Fruit fly (Drosophila melanogaster) whole organism, embryonic: ENCODE data around the gene CG14419.

Source experiments
- ATbp ChIP-seq: fragments of 200-800 bp; sonication (Bioruptor generic); optimal IDR thresholded peaks from 2 replicates; lab custom pipeline; 2017; ENCODE audit warnings: missing biosample characterization, mild to moderate bottlenecking, missing genetic modification characterization, missing genetic modification reagents
- Aef1 ChIP-seq: fragments of 200-800 bp; sonication (Bioruptor generic); IDR thresholded peaks from 3 replicates; pipeline ENCODE4 v1.3.6; 2022; ENCODE audit warnings: missing biosample characterization, missing genetic modification characterization
- CG10274 ChIP-seq: fragments of 200-800 bp; sonication (Bioruptor generic); optimal IDR thresholded peaks from 3 replicates; lab custom pipeline; 2017; ENCODE audit warnings: missing biosample characterization, mild to moderate bottlenecking, missing genetic modification characterization
- CG1233 ChIP-seq: fragments of 200-800 bp; sonication (Bioruptor generic); optimal IDR thresholded peaks from 4 replicates; lab custom pipeline; 2018; ENCODE audit warnings: missing biosample characterization, mild to moderate bottlenecking, missing genetic modification characterization
- CG12769 ChIP-seq: fragments of 200-800 bp; sonication (Bioruptor generic); optimal IDR thresholded peaks from 2 replicates; lab custom pipeline; 2019; ENCODE audit warnings: missing biosample characterization, mild to moderate bottlenecking, missing genetic modification characterization, moderate library complexity
- CG1603 ChIP-seq: fragments of 200-800 bp; sonication (Bioruptor generic); optimal IDR thresholded peaks from 2 replicates; lab custom pipeline; 2019; ENCODE audit warnings: missing biosample characterization, mild to moderate bottlenecking, missing genetic modification characterization, moderate library complexity
- CG16813 ChIP-seq: fragments of 200-800 bp; sonication (Bioruptor generic); IDR thresholded peaks from 3 replicates; pipeline ENCODE4 v1.3.6; 2022; ENCODE audit warnings: missing biosample characterization, missing genetic modification characterization; ENCODE audit not compliant: partially characterized antibody
- CG17359 ChIP-seq: fragments of 200-800 bp; sonication (Bioruptor generic); optimal IDR thresholded peaks from 3 replicates; lab custom pipeline; 2018; ENCODE audit warnings: missing biosample characterization, mild to moderate bottlenecking, missing genetic modification characterization, moderate library complexity
- CG18599 ChIP-seq: fragments of 200-800 bp; sonication (Bioruptor generic); optimal IDR thresholded peaks from 3 replicates; lab custom pipeline; 2017; ENCODE audit warnings: missing biosample characterization, missing genetic modification characterization, mild to moderate bottlenecking, moderate library complexity, missing genetic modification reagents
- CG2678 ChIP-seq: fragments of 200-800 bp; sonication (Bioruptor generic); optimal IDR thresholded peaks from 3 replicates; lab custom pipeline; 2019; ENCODE audit warnings: missing biosample characterization, mild to moderate bottlenecking, missing genetic modification characterization, moderate library complexity
- CG30020 ChIP-seq: fragments of 200-800 bp; optimal IDR thresholded peaks from 2 replicates; lab custom pipeline; 2019; ENCODE audit warnings: missing biosample characterization, mild to moderate bottlenecking, missing genetic modification characterization, moderate library complexity
- CG31388 ChIP-seq: fragments of 200-800 bp; sonication (Bioruptor generic); optimal IDR thresholded peaks from 2 replicates; lab custom pipeline; 2016; ENCODE audit warnings: missing biosample characterization, missing genetic modification characterization
- CG42726 ChIP-seq: fragments of 200-800 bp; sonication (Bioruptor generic); IDR thresholded peaks from 2 replicates; pipeline ENCODE4 v1.3.6; 2022; ENCODE audit warnings: missing biosample characterization, missing genetic modification characterization; ENCODE audit not compliant: partially characterized antibody
- CG4730 ChIP-seq: fragments of 200-800 bp; sonication (Bioruptor generic); IDR thresholded peaks from 2 replicates; pipeline ENCODE4 v1.3.6; 2022; ENCODE audit warnings: missing biosample characterization, missing genetic modification characterization
- CG6813 ChIP-seq: fragments of 200-800 bp; sonication (Bioruptor generic); optimal IDR thresholded peaks from 2 replicates; lab custom pipeline; 2017; ENCODE audit warnings: missing biosample characterization, missing genetic modification characterization, mild to moderate bottlenecking, moderate library complexity, missing genetic modification reagents
- CG7745 ChIP-seq: fragments of 200-800 bp; sonication (Bioruptor generic); optimal IDR thresholded peaks from 2 replicates; lab custom pipeline; 2018; ENCODE audit warnings: missing biosample characterization, mild to moderate bottlenecking, missing genetic modification characterization, moderate library complexity
- CG8765 ChIP-seq: fragments of 200-800 bp; sonication (Bioruptor generic); IDR thresholded peaks from 2 replicates; pipeline ENCODE4 v1.3.6; 2022; ENCODE audit warnings: missing biosample characterization, missing genetic modification characterization
- CG9215 ChIP-seq: fragments of 200-800 bp; sonication (Bioruptor generic); IDR thresholded peaks from 2 replicates; pipeline ENCODE4 v1.3.6; 2022; ENCODE audit warnings: missing biosample characterization, missing genetic modification characterization
- CG9932 ChIP-seq: fragments of 200-800 bp; sonication (Bioruptor generic); IDR thresholded peaks from 2 replicates; pipeline ENCODE4 v1.3.6; 2022; ENCODE audit warnings: missing biosample characterization, missing genetic modification characterization
- CTCF ChIP-seq: fragments of 200-800 bp; sonication (Bioruptor generic); optimal IDR thresholded peaks from 2 replicates; lab custom pipeline; 2017; ENCODE audit warnings: missing biosample characterization, mild to moderate bottlenecking, missing genetic modification characterization, moderate library complexity
- Camta ChIP-seq: fragments of 200-800 bp; sonication (Bioruptor generic); optimal IDR thresholded peaks from 2 replicates; lab custom pipeline; 2016; ENCODE audit warnings: missing biosample characterization, missing genetic modification characterization
- CkIIα-i1 ChIP-seq: fragments of 200-800 bp; sonication (Bioruptor generic); IDR thresholded peaks from 2 replicates; pipeline ENCODE4 v1.3.6; 2022; ENCODE audit warnings: missing biosample characterization, missing genetic modification characterization
- D19A ChIP-seq: fragments of 200-800 bp; optimal IDR thresholded peaks from 3 replicates; lab custom pipeline; 2019; ENCODE audit warnings: missing biosample characterization, mild to moderate bottlenecking, missing genetic modification characterization, moderate library complexity
- Dp ChIP-seq: fragments of 200-800 bp; sonication (Bioruptor generic); optimal IDR thresholded peaks from 2 replicates; lab custom pipeline; 2018; ENCODE audit warnings: missing biosample characterization, mild to moderate bottlenecking, missing genetic modification characterization, moderate library complexity
- Drgx ChIP-seq: fragments of 200-800 bp; sonication (Bioruptor generic); IDR thresholded peaks from 2 replicates; pipeline ENCODE4 v1.3.6; 2022; ENCODE audit warnings: missing biosample characterization, missing genetic modification characterization
- Hr51 ChIP-seq, 2 experiments: fragments of 200-800 bp; sonication (Bioruptor generic); optimal IDR thresholded peaks; 2 replicates in 1 of 2; 3 replicates in 1 of 2; lab custom pipeline; 2016 to 2018; ENCODE audit warnings: missing biosample characterization in 2 of 2, missing genetic modification characterization in 2 of 2, mild to moderate bottlenecking in 1 of 2, moderate library complexity in 1 of 2
- Mad ChIP-seq: fragments of 200-800 bp; sonication (Bioruptor generic); optimal IDR thresholded peaks from 2 replicates; lab custom pipeline; 2016; ENCODE audit warnings: missing biosample characterization, missing genetic modification characterization
- Meics ChIP-seq: fragments of 200-800 bp; sonication (Bioruptor generic); optimal IDR thresholded peaks from 2 replicates; lab custom pipeline; 2017; ENCODE audit warnings: missing biosample characterization, mild to moderate bottlenecking, missing genetic modification characterization
- NC2α ChIP-seq: fragments of 200-800 bp; sonication (Bioruptor generic); optimal IDR thresholded peaks from 2 replicates; lab custom pipeline; 2016; ENCODE audit warnings: missing biosample characterization, missing genetic modification characterization
- Nf-YB ChIP-seq: fragments of 200-800 bp; sonication (Bioruptor generic); optimal IDR thresholded peaks from 3 replicates; lab custom pipeline; 2019; ENCODE audit warnings: missing biosample characterization, mild to moderate bottlenecking, missing genetic modification characterization, moderate library complexity
- Nf-YC ChIP-seq: fragments of 200-800 bp; optimal IDR thresholded peaks from 3 replicates; lab custom pipeline; 2019; ENCODE audit warnings: missing biosample characterization, mild to moderate bottlenecking, missing genetic modification characterization, moderate library complexity
- Sin3A ChIP-seq: fragments of >200 bp; optimal IDR thresholded peaks from 2 replicates; lab custom pipeline; 2018
- YL-1 ChIP-seq: fragments of 200-800 bp; sonication (Bioruptor generic); optimal IDR thresholded peaks from 3 replicates; lab custom pipeline; 2017; ENCODE audit warnings: missing biosample characterization, mild to moderate bottlenecking, missing genetic modification characterization
- al ChIP-seq: fragments of 200-800 bp; sonication (Bioruptor generic); IDR thresholded peaks from 2 replicates; pipeline ENCODE4 v1.3.6; 2022; ENCODE audit warnings: missing biosample characterization, missing genetic modification characterization
- ash1 ChIP-seq: fragments of 200-800 bp; sonication (Bioruptor generic); optimal IDR thresholded peaks from 2 replicates; lab custom pipeline; 2018; ENCODE audit warnings: missing biosample characterization, mild to moderate bottlenecking, missing genetic modification characterization
- btn ChIP-seq: fragments of 200-800 bp; sonication (Bioruptor generic); optimal IDR thresholded peaks from 2 replicates; lab custom pipeline; 2016; ENCODE audit warnings: missing biosample characterization, missing genetic modification characterization
- chm ChIP-seq: fragments of 200-800 bp; sonication (Bioruptor generic); IDR thresholded peaks from 2 replicates; pipeline ENCODE4 v1.3.6; 2022; ENCODE audit warnings: missing biosample characterization, missing genetic modification characterization
- eyg ChIP-seq: fragments of 200-800 bp; sonication (Bioruptor generic); optimal IDR thresholded peaks from 3 replicates; lab custom pipeline; 2016; ENCODE audit warnings: missing biosample characterization, missing genetic modification characterization
- gcm ChIP-seq: fragments of 200-800 bp; sonication (Bioruptor generic); optimal IDR thresholded peaks from 2 replicates; lab custom pipeline; 2019; ENCODE audit warnings: missing biosample characterization, mild to moderate bottlenecking, missing genetic modification characterization, moderate library complexity
- gem ChIP-seq: fragments of 200-800 bp; sonication (Bioruptor generic); optimal IDR thresholded peaks from 2 replicates; lab custom pipeline; 2019; ENCODE audit warnings: missing biosample characterization, mild to moderate bottlenecking, missing genetic modification characterization, moderate library complexity
- jing ChIP-seq: fragments of 200-800 bp; sonication (Bioruptor generic); optimal IDR thresholded peaks from 2 replicates; lab custom pipeline; 2018; ENCODE audit warnings: missing biosample characterization, mild to moderate bottlenecking, missing genetic modification characterization
- lola ChIP-seq, 3 experiments: fragments of >200 bp in 2 of 3; fragments of 200-800 bp in 1 of 3; sonication (Bioruptor generic) in 1 of 3; optimal IDR thresholded peaks; 2 replicates each; lab custom pipeline; 2017 to 2019; ENCODE audit warnings: missing biosample characterization in 3 of 3, missing genetic modification characterization in 3 of 3, mild to moderate bottlenecking in 1 of 3, moderate library complexity in 1 of 3
- onecut ChIP-seq: fragments of 200-800 bp; sonication (Bioruptor generic); IDR thresholded peaks from 2 replicates; pipeline ENCODE4 v1.3.6; 2022; ENCODE audit warnings: missing biosample characterization, missing genetic modification characterization
- org-1 ChIP-seq: fragments of 200-800 bp; sonication (Bioruptor generic); optimal IDR thresholded peaks from 2 replicates; lab custom pipeline; 2017; ENCODE audit warnings: missing biosample characterization, missing genetic modification characterization
- rib ChIP-seq: fragments of 200-800 bp; sonication (Bioruptor generic); IDR thresholded peaks from 2 replicates; pipeline ENCODE4 v1.3.6; 2022; ENCODE audit warnings: missing biosample characterization, missing genetic modification characterization
- ro ChIP-seq: fragments of 200-800 bp; sonication (Bioruptor generic); IDR thresholded peaks from 2 replicates; pipeline ENCODE4 v1.3.6; 2022; ENCODE audit warnings: missing biosample characterization, missing genetic modification characterization
- row ChIP-seq: fragments of 200-800 bp; sonication (Bioruptor generic); IDR thresholded peaks from 3 replicates; pipeline ENCODE4 v1.3.6; 2022; ENCODE audit warnings: missing biosample characterization, missing genetic modification characterization
- salm ChIP-seq: fragments of 200-800 bp; sonication (Bioruptor generic); optimal IDR thresholded peaks from 2 replicates; lab custom pipeline; 2018; ENCODE audit warnings: missing biosample characterization, mild to moderate bottlenecking, missing genetic modification characterization
- sima ChIP-seq: fragments of 200-800 bp; sonication (Bioruptor generic); optimal IDR thresholded peaks from 2 replicates; lab custom pipeline; 2016; ENCODE audit warnings: missing biosample characterization, missing genetic modification characterization
- sna ChIP-seq: fragments of 200-800 bp; sonication (Bioruptor generic); IDR thresholded peaks from 2 replicates; pipeline ENCODE4 v1.3.6; 2022; ENCODE audit warnings: missing biosample characterization, missing genetic modification characterization; ENCODE audit not compliant: partially characterized antibody
- zen ChIP-seq: fragments of 200-800 bp; sonication (Bioruptor generic); optimal IDR thresholded peaks from 3 replicates; lab custom pipeline; 2018; ENCODE audit warnings: missing biosample characterization, mild to moderate bottlenecking, missing genetic modification characterization, moderate library complexity

Gene CG14419

dm6 chrX:2907105-2907694 is 21.5 kb upstream of the CG14419 start (continued):
- no peak for TF ChIP-seq CG9215 (GFP tag; lab: Robert Waterston, UW)
- TF ChIP-seq al (GFP tag; lab: Robert Waterston, UW), result no peak
- no peak for TF ChIP-seq salm (tag; lab: Kevin White, UChicago)
- TF ChIP-seq row (GFP tag; lab: Robert Waterston, UW), result peak; percentile 18; the same call in 1 of the 3 replicates
- no peak for TF ChIP-seq Camta (GFP tag; lab: Kevin White, UChicago)
- TF ChIP-seq CG4730 (GFP tag; lab: Robert Waterston, UW), result no peak
- TF ChIP-seq CG10274 (GFP tag; lab: Kevin White, UChicago), result no peak
- TF ChIP-seq Nf-YB (GFP tag; lab: Kevin White, UChicago), result no peak
- no peak for TF ChIP-seq CG1233 (GFP tag; lab: Kevin White, UChicago)
- TF ChIP-seq chm (GFP tag; lab: Robert Waterston, UW), result no peak
- no peak for TF ChIP-seq sima (GFP tag; lab: Kevin White, UChicago)
- no peak for TF ChIP-seq YL-1 (GFP tag; lab: Kevin White, UChicago)
- no peak for TF ChIP-seq Sin3A
- no peak for TF ChIP-seq CG6813
- TF ChIP-seq Drgx, result peak; percentile 41; the same call in 1 of the 2 replicates
- TF ChIP-seq CG16813, result no peak
- no peak for TF ChIP-seq org-1 (GFP tag; lab: Kevin White, UChicago)
- TF ChIP-seq Meics (GFP tag; lab: Kevin White, UChicago), result no peak
- TF ChIP-seq CG7745 (tag; lab: Kevin White, UChicago), result no peak
- TF ChIP-seq CG30020 (tag; lab: Kevin White, UChicago), result no peak
- no peak for TF ChIP-seq lola (GFP tag; optimal IDR thresholded peaks at IDR 0.05; lab: Kevin White, UChicago)
- no peak for TF ChIP-seq Aef1 (GFP tag; lab: Robert Waterston, UW)
- TF ChIP-seq ash1 (GFP tag; lab: Kevin White, UChicago), result no peak
- TF ChIP-seq jing (GFP tag; lab: Kevin White, UChicago), result no peak
- TF ChIP-seq CG9932 (GFP tag; lab: Robert Waterston, UW), result no peak
- TF ChIP-seq gcm (GFP tag; lab: Kevin White, UChicago), result no peak
- TF ChIP-seq Nf-YC (tag; lab: Kevin White, UChicago), result no peak
- TF ChIP-seq CG17359 (tag; lab: Kevin White, UChicago), result peak; percentile 12
- no peak for TF ChIP-seq CTCF (GFP tag; lab: Kevin White, UChicago)
- TF ChIP-seq Dp (GFP tag; lab: Kevin White, UChicago), result no peak
- no peak for TF ChIP-seq D19A (tag; lab: Kevin White, UChicago)
- peak in 1 of 2 experiments; percentile 13 for TF ChIP-seq Hr51 (GFP tag; optimal IDR thresholded peaks at IDR 0.05; lab: Kevin White, UChicago)
- TF ChIP-seq CG18599 (GFP tag; lab: Kevin White, UChicago), result peak; percentile 23
- no peak for TF ChIP-seq rib (GFP tag; lab: Robert Waterston, UW)
- no peak for TF ChIP-seq CG31388
- TF ChIP-seq NC2α (GFP tag; lab: Kevin White, UChicago), result no peak
- TF ChIP-seq onecut (GFP tag; lab: Robert Waterston, UW), result no peak
- no peak for TF ChIP-seq zen (tag; lab: Kevin White, UChicago)
- TF ChIP-seq sna (GFP tag; lab: Robert Waterston, UW), result no peak
- peak; percentile 28 for TF ChIP-seq gem (tag; lab: Kevin White, UChicago)
- TF ChIP-seq CkIIα-i1 (GFP tag; lab: Robert Waterston, UW), result no peak
- no peak for TF ChIP-seq CG42726 (GFP tag; lab: Robert Waterston, UW)
- TF ChIP-seq eyg (GFP tag; lab: Kevin White, UChicago), result no peak
- TF ChIP-seq btn, result no peak
- peak; percentile 12 for TF ChIP-seq ATbp (GFP tag; lab: Kevin White, UChicago)
- no peak for TF ChIP-seq ro (GFP tag; lab: Robert Waterston, UW)
- no peak for TF ChIP-seq CG12769
- no peak for TF ChIP-seq Mad (GFP tag; lab: Kevin White, UChicago)
- TF ChIP-seq CG2678 (tag; lab: Kevin White, UChicago), result peak; percentile 4
- no peak for TF ChIP-seq CG8765 (GFP tag; lab: Robert Waterston, UW)
- peak; percentile 49 for TF ChIP-seq CG1603
